Worm (Caenorhabditis elegans) whole organism, late embryonic: Measurements from ENCODE around the gene dnj-3.

Experiments
- ama-1 ChIP-seq: fragments of 150-350 bp; optimal IDR thresholded peaks from 2 replicates; lab custom pipeline; 2014
- ceh-18 ChIP-seq: sonication (generic microtip); optimal IDR thresholded peaks from 2 replicates; lab custom pipeline; 2016; ENCODE audit warnings: missing genetic modification characterization, missing compliant biosample characterization
- ceh-34 ChIP-seq: sonication (generic microtip); optimal IDR thresholded peaks from 2 replicates; lab custom pipeline; 2016; ENCODE audit warnings: mild to moderate bottlenecking, missing genetic modification characterization, missing compliant biosample characterization
- ceh-9 ChIP-seq: sonication (generic microtip); optimal IDR thresholded peaks from 2 replicates; lab custom pipeline; 2016; ENCODE audit warnings: mild to moderate bottlenecking, missing genetic modification characterization, inconsistent platforms, missing compliant biosample characterization
- dmd-4 ChIP-seq: sonication (generic microtip); optimal IDR thresholded peaks from 2 replicates; lab custom pipeline; 2016; ENCODE audit warnings: borderline replicate concordance, missing genetic modification characterization, missing compliant biosample characterization
- ets-4 ChIP-seq: sonication (generic microtip); optimal IDR thresholded peaks from 2 replicates; lab custom pipeline; 2016; ENCODE audit warnings: missing genetic modification characterization, missing compliant biosample characterization
- eyg-1 ChIP-seq: sonication (generic microtip); optimal IDR thresholded peaks from 2 replicates; lab custom pipeline; 2016; ENCODE audit warnings: missing genotype, missing genetic modification characterization, missing compliant biosample characterization
- hlh-15 ChIP-seq: sonication (generic microtip); optimal IDR thresholded peaks from 2 replicates; lab custom pipeline; 2016; ENCODE audit warnings: missing genetic modification characterization, missing compliant biosample characterization
- lin-11 ChIP-seq: fragments of 200-800 bp; sonication (Bioruptor generic); optimal IDR thresholded peaks from 2 replicates; lab custom pipeline; 2018; ENCODE audit warnings: mild to moderate bottlenecking, missing genetic modification characterization, missing compliant biosample characterization
- nhr-11 ChIP-seq: fragments of 150-350 bp; optimal IDR thresholded peaks from 2 replicates; lab custom pipeline; 2014; ENCODE audit warnings: missing biosample characterization, missing genetic modification characterization
- pqm-1 ChIP-seq: sonication (generic microtip); optimal IDR thresholded peaks from 2 replicates; lab custom pipeline; 2016; ENCODE audit warnings: missing genetic modification characterization, missing compliant biosample characterization
- pros-1 ChIP-seq: fragments of 150-350 bp; optimal IDR thresholded peaks from 2 replicates; lab custom pipeline; 2014; ENCODE audit warnings: missing biosample characterization, missing genetic modification reagents, missing genetic modification characterization
- sdc-2 ChIP-seq: sonication (generic microtip); optimal IDR thresholded peaks from 2 replicates; lab custom pipeline; 2016; ENCODE audit warnings: missing genotype, missing genetic modification characterization, missing compliant biosample characterization

ce11 chrV:15113992-15114391 lies 45.5 kb downstream of the dnj-3 start, which contains the start of gene T01G5.6:
- no peak for TF ChIP-seq lin-11 (tag; lab: Kevin White, UChicago)
- TF ChIP-seq ceh-9 (tag; lab: Kevin White, UChicago): no peak
- TF ChIP-seq pros-1 (tag; lab: Kevin White, UChicago): no peak
- TF ChIP-seq pqm-1: no peak
- TF ChIP-seq ceh-34 (tag; lab: Kevin White, UChicago): no peak
- no peak for TF ChIP-seq sdc-2 (tag; lab: Kevin White, UChicago)
- no peak for TF ChIP-seq hlh-15 (tag; lab: Kevin White, UChicago)
- no peak for TF ChIP-seq nhr-11 (tag; lab: Kevin White, UChicago)
- no peak for TF ChIP-seq ets-4 (tag; lab: Kevin White, UChicago)
- no peak for TF ChIP-seq ama-1 (lab: Kevin White, UChicago)
- TF ChIP-seq eyg-1 (tag; lab: Kevin White, UChicago): no peak
- no peak for TF ChIP-seq dmd-4 (tag; lab: Kevin White, UChicago)
- TF ChIP-seq ceh-18 (tag; lab: Kevin White, UChicago): no peak
